Worm (Caenorhabditis elegans) whole organism, L2 larva: ENCODE data around the gene C10E2.1.

ENCODE experiments used
- C34F6.9 ChIP-seq: fragments of 150-350 bp; optimal IDR thresholded peaks from 2 replicates; lab custom pipeline; 2014; ENCODE audit warnings: missing biosample characterization, missing genetic modification characterization
- F13H6.1 ChIP-seq: sonication (generic microtip); optimal IDR thresholded peaks from 2 replicates; lab custom pipeline; 2016; ENCODE audit warnings: missing genetic modification characterization, missing compliant biosample characterization
- aly-2 ChIP-seq: fragments of 150-350 bp; optimal IDR thresholded peaks from 2 replicates; lab custom pipeline; 2014; ENCODE audit warnings: missing biosample characterization, missing genetic modification characterization
- blmp-1 ChIP-seq: sonication (generic microtip); optimal IDR thresholded peaks from 2 replicates; lab custom pipeline; 2017; ENCODE audit warnings: missing genetic modification characterization, mild to moderate bottlenecking, missing compliant biosample characterization, antibody characterized with exemption, moderate library complexity; ENCODE audit not compliant: insufficient read depth
- ceh-16 ChIP-seq: fragments of 150-350 bp; optimal IDR thresholded peaks from 2 replicates; lab custom pipeline; 2014; ENCODE audit warnings: missing biosample characterization, missing genetic modification characterization
- crh-2 ChIP-seq: sonication (generic microtip); optimal IDR thresholded peaks from 2 replicates; lab custom pipeline; 2017; ENCODE audit warnings: missing biosample characterization, missing genetic modification characterization
- dmd-4 ChIP-seq: sonication (generic microtip); optimal IDR thresholded peaks from 2 replicates; lab custom pipeline; 2017; ENCODE audit warnings: missing biosample characterization, missing genetic modification characterization
- egl-27 ChIP-seq: sonication (generic microtip); optimal IDR thresholded peaks from 3 replicates; lab custom pipeline; 2017; ENCODE audit warnings: missing biosample characterization, missing genetic modification reagents, missing genetic modification characterization
- elt-3 ChIP-seq: sonication (generic microtip); optimal IDR thresholded peaks from 2 replicates; lab custom pipeline; 2017; ENCODE audit warnings: missing biosample characterization, missing genetic modification characterization
- fos-1 ChIP-seq: fragments of 150-350 bp; optimal IDR thresholded peaks from 2 replicates; lab custom pipeline; 2014; ENCODE audit warnings: missing biosample characterization, missing genetic modification characterization
- gmeb-1 ChIP-seq: fragments of 150-350 bp; optimal IDR thresholded peaks from 2 replicates; lab custom pipeline; 2014; ENCODE audit warnings: missing biosample characterization, missing genetic modification characterization
- lin-39 ChIP-seq: fragments of 150-350 bp; optimal IDR thresholded peaks from 2 replicates; lab custom pipeline; 2014; ENCODE audit warnings: missing biosample characterization, missing genetic modification reagents, missing genetic modification characterization
- mdl-1 ChIP-seq, 2 experiments: fragments of 150-350 bp in 1 of 2; sonication (generic microtip) in 1 of 2; optimal IDR thresholded peaks; 2 replicates each; lab custom pipeline; 2017; ENCODE audit warnings: missing biosample characterization in 2 of 2, missing genetic modification characterization in 2 of 2
- nhr-11 ChIP-seq: fragments of 150-350 bp; optimal IDR thresholded peaks from 2 replicates; lab custom pipeline; 2014; ENCODE audit warnings: missing biosample characterization, missing genetic modification characterization
- nhr-129 ChIP-seq: fragments of 150-350 bp; optimal IDR thresholded peaks from 2 replicates; lab custom pipeline; 2014; ENCODE audit warnings: missing biosample characterization, missing genetic modification characterization
- nhr-21 ChIP-seq: fragments of 150-350 bp; optimal IDR thresholded peaks from 2 replicates; lab custom pipeline; 2014; ENCODE audit warnings: missing biosample characterization, missing genetic modification characterization
- nhr-23 ChIP-seq: fragments of 150-350 bp; optimal IDR thresholded peaks from 2 replicates; lab custom pipeline; 2014; ENCODE audit warnings: missing biosample characterization, missing genetic modification reagents, missing genetic modification characterization
- nhr-237 ChIP-seq: fragments of 150-350 bp; optimal IDR thresholded peaks from 2 replicates; lab custom pipeline; 2014; ENCODE audit warnings: missing biosample characterization, missing genetic modification characterization
- nhr-25 ChIP-seq: fragments of 150-350 bp; sonication (generic microtip); optimal IDR thresholded peaks from 3 replicates; lab custom pipeline; 2014; ENCODE audit warnings: missing biosample characterization, missing genetic modification characterization
- nhr-6 ChIP-seq: fragments of 150-350 bp; optimal IDR thresholded peaks from 2 replicates; lab custom pipeline; 2014; ENCODE audit warnings: missing biosample characterization, missing genetic modification characterization
- sem-4 ChIP-seq: fragments of 150-350 bp; optimal IDR thresholded peaks from 2 replicates; lab custom pipeline; 2014; ENCODE audit warnings: missing biosample characterization, missing genetic modification reagents, missing genetic modification characterization
- sma-3 ChIP-seq: sonication (generic microtip); optimal IDR thresholded peaks from 2 replicates; lab custom pipeline; 2016; ENCODE audit warnings: missing genetic modification reagents, missing genetic modification characterization, missing compliant biosample characterization
- sma-9 ChIP-seq, 2 experiments: fragments of 150-350 bp in 1 of 2; sonication (generic microtip) in 1 of 2; optimal IDR thresholded peaks; 2 replicates each; lab custom pipeline; 2014 to 2016; ENCODE audit warnings: missing genetic modification characterization in 2 of 2, mild to moderate bottlenecking in 1 of 2, missing biosample characterization in 1 of 2, missing compliant biosample characterization in 1 of 2, missing genetic modification reagents in 1 of 2, moderate library complexity in 1 of 2
- snpc-4 ChIP-seq: fragments of 150-350 bp; optimal IDR thresholded peaks from 2 replicates; lab custom pipeline; 2014; ENCODE audit warnings: missing biosample characterization, missing genetic modification characterization
- unc-39 ChIP-seq: fragments of 150-350 bp; optimal IDR thresholded peaks from 2 replicates; lab custom pipeline; 2014; ENCODE audit warnings: missing biosample characterization, missing genetic modification characterization
- unc-55 ChIP-seq: fragments of 150-350 bp; sonication (generic microtip); optimal IDR thresholded peaks from 3 replicates; lab custom pipeline; 2014; ENCODE audit warnings: missing biosample characterization, missing genetic modification reagents, missing genetic modification characterization
- unc-62 ChIP-seq: fragments of 150-350 bp; optimal IDR thresholded peaks from 2 replicates; lab custom pipeline; 2014; ENCODE audit warnings: missing biosample characterization, missing genetic modification reagents, missing genetic modification characterization
- zag-1 ChIP-seq: fragments of 150-350 bp; optimal IDR thresholded peaks from 2 replicates; lab custom pipeline; 2014; ENCODE audit warnings: missing biosample characterization, missing genetic modification characterization
- ztf-11 ChIP-seq: sonication (generic microtip); optimal IDR thresholded peaks from 2 replicates; lab custom pipeline; 2017; ENCODE audit warnings: missing biosample characterization, missing genetic modification characterization

C10E2.1 gene

DNA sequence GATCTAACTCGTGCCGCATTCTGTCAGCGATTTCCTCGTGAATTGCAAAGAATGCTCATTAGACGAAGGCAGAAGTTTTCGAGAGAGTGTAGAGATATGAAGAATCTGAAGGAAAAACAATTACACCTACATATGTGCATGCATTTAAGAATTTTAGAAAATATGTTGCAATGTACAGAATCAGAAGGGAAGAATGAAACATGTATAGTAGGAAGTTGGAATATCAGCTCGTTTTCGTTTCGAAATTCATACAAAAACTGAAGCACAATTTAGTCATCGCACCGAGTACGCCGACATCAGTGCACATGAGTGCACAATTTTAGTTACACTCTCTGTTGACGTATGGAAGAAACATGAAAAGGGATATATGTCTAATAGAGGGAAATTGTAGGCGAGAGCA lies 8.2 kb upstream of the C10E2.1 start, which contains the start of gene C10E2.5:
Gene C10E2.5 (minus strand): TSS at position 101 of the 400 bp plus-strand sequence.
- no peak for TF ChIP-seq ztf-11 (tag; lab: Kevin White, UChicago)
- TF ChIP-seq dmd-4 (tag; lab: Kevin White, UChicago): no peak
- TF ChIP-seq unc-55 (GFP tag; lab: Kevin White, UChicago): no peak
- no peak for TF ChIP-seq zag-1 (tag; lab: Kevin White, UChicago)
- TF ChIP-seq F13H6.1 (tag; lab: Kevin White, UChicago): no peak
- TF ChIP-seq sem-4: no peak
- no peak for TF ChIP-seq elt-3
- TF ChIP-seq nhr-6 (tag; lab: Kevin White, UChicago): no peak
- TF ChIP-seq lin-39 (tag; lab: Kevin White, UChicago): no peak
- no peak for TF ChIP-seq fos-1 (tag; lab: Kevin White, UChicago)
- no peak for TF ChIP-seq aly-2 (tag; lab: Kevin White, UChicago)
- TF ChIP-seq unc-62 (GFP tag; lab: Kevin White, UChicago): no peak
- TF ChIP-seq unc-39 (tag; lab: Kevin White, UChicago): no peak
- TF ChIP-seq sma-3: no peak
- no peak for TF ChIP-seq gmeb-1 (tag; lab: Kevin White, UChicago)
- TF ChIP-seq nhr-23 (tag; lab: Kevin White, UChicago): no peak

DNA sequence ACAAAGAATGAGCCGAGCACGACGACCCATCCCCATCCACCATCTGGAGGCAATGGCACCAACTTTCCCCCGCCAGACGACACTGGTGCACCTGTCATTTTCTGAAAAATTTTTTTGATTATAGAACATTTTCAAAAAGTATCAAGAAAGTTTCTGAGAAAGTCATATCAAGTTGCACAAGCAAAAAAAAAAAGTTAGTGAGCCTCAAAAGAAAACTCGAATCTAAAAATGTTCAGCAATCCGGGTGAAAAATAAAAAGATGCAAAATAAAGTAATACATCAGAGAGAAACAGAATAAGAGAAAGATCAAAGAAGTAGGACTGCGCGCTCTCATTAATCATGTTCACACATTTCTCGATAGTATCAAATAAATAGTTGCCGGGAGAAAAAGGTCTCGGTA lies 7.8 kb downstream of the C10E2.1 start, which contains the start of gene mct-6:
Gene mct-6 (minus strand): TSS at position 101 of the 400 bp plus-strand sequence.
- no peak for TF ChIP-seq C34F6.9
- TF ChIP-seq egl-27: no peak
- TF ChIP-seq nhr-237 (tag; lab: Kevin White, UChicago): no peak
- TF ChIP-seq ceh-16 (tag; lab: Kevin White, UChicago): no peak
- no peak for TF ChIP-seq nhr-11 (tag; lab: Kevin White, UChicago)
- no peak for TF ChIP-seq elt-3

DNA sequence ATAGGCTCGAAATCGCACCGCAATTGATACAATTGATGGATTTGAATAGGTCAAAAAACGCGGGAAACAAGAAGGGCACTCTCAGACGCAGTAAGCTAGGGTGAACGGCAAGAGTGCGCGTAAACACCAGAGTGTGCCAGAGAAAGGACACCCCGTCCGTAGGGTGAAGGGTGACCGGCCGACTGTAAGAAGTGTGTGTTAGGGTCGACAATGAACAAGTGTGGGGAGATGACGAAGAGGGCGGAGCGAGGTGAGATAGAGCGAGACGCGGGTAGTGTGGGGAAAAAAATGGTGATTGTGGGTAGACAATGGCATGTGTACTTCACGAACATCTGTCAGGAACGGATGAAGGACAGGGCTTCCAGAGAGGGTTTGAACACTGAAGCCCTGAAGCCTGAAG lies 8.3 kb downstream of the C10E2.1 start:
- TF ChIP-seq ceh-16 (tag; lab: Kevin White, UChicago) (no peak), mdl-1 (tag; optimal IDR thresholded peaks at IDR 0.05; lab: Kevin White, UChicago) (no peak), elt-3 (no peak), fos-1 (tag; lab: Kevin White, UChicago) (peak; percentile 0)

DNA sequence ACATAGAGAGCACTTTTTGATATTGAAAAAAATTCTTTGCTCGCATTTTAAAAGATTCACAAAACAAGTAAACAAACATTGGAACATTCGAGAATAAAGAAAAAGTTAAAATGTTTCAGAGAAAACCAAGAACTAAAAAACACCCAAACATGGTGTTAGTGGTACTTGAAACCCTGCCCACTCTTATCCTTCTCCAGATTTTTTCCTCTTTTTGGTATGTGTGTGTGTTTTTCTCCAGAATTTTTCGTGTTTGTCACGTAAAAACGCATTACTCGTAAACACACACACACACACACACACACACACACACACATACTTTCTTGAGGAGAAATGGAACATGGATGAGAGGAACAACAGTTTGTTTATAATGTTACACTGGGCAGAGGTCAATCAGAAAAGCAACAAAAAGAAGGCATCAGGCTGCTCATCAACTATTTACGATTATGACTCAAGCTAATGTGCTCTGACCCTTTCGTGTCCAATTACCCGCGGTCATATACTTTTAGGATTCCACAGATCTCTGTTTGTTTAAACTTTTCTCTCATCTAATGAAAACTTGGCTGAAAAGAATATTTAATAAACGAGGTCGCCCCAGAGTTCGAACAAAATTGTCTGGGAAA lies 9.6 kb downstream of the C10E2.1 start:
- peak; percentile 28 for TF ChIP-seq nhr-129
- TF ChIP-seq unc-55 (GFP tag; lab: Kevin White, UChicago): peak; percentile 40
- TF ChIP-seq sma-9 (GFP tag; optimal IDR thresholded peaks at IDR 0.05; lab: Kevin White, UChicago): no peak
- no peak for TF ChIP-seq sma-9 (tag; optimal IDR thresholded peaks at IDR 0.05; lab: Kevin White, UChicago)

DNA sequence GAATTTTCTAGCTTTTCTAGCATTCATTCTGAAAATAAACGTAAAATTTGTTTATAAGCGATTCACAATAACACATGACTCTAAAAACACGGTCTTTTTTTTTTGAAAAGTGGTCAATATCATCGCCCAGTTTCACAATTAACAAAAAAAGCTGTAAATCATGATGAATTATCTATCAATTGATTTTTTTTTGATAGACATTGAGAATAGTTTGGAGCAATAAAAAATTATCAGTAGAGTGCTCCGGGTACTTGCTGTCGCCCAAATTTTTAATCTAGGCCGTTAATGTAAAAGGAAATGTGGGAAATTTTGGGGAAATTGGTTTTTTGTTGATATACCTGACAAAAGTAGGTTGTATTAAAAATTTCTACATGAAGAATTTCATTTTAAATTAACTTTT lies 10.8 kb downstream of the C10E2.1 start:
- peak; percentile 20 for TF ChIP-seq fos-1 (tag; lab: Kevin White, UChicago)
- no peak for TF ChIP-seq ceh-16 (tag; lab: Kevin White, UChicago)

DNA sequence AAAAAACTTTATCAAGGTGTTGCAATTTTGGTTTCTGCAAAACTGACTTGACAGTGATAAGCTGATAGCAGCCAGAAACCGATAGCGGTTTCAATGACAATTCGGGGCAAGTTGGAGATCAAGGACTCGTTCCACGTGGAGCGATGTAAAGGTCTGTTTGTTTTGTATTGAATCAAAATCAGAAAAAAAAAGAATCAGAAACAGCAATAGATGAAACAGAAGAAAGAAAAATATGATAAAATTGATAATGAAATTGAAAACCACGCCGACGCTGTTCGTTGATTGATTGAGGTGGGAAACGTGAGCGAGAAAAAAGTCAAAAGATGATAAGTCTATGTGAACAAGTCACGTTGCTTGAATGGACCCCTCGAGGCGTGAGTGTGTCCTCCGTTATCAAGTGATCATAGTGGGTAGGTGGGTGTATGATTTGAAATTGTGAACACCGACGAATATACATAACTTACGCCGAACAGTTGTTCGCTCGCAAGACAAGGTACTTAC lies 12.8 kb downstream of the C10E2.1 start:
- TF ChIP-seq nhr-25 (peak; percentile 59), nhr-6 (tag; lab: Kevin White, UChicago) (no peak), fos-1 (tag; lab: Kevin White, UChicago) (peak; percentile 82), blmp-1 (tag; lab: Kevin White, UChicago) (peak; percentile 82), mdl-1 (tag; optimal IDR thresholded peaks at IDR 0.05; lab: Kevin White, UChicago) (peak in 1 of 2 experiments; percentile 32), lin-39 (tag; lab: Kevin White, UChicago) (no peak), snpc-4 (tag; lab: Kevin White, UChicago) (no peak), gmeb-1 (tag; lab: Kevin White, UChicago) (peak; percentile 46), nhr-21 (tag; lab: Kevin White, UChicago) (peak; percentile 49), sma-9 (GFP tag; optimal IDR thresholded peaks at IDR 0.05; lab: Kevin White, UChicago) (peak; percentile 59), sma-9 (tag; optimal IDR thresholded peaks at IDR 0.05; lab: Kevin White, UChicago) (no peak), sma-3 (peak; percentile 25), crh-2 (tag; lab: Kevin White, UChicago) (peak; percentile 64), ztf-11 (tag; lab: Kevin White, UChicago) (no peak)
